Worm (Caenorhabditis elegans) whole organism, L4/young adult: ENCODE measurements around the gene msp-33.

Source experiments
- W03F9.2 ChIP-seq: fragments of 150-350 bp; optimal IDR thresholded peaks from 2 replicates; lab custom pipeline; 2014; ENCODE audit warnings: missing biosample characterization, missing genetic modification characterization
- dao-5 ChIP-seq: sonication (generic microtip); optimal IDR thresholded peaks from 2 replicates; lab custom pipeline; 2016; ENCODE audit warnings: missing genotype, missing genetic modification characterization, moderate library complexity, missing compliant biosample characterization
- him-1 ChIP-seq: sonication (generic microtip); optimal IDR thresholded peaks from 2 replicates; lab custom pipeline; 2016; ENCODE audit warnings: missing genotype, missing genetic modification reagents, missing genetic modification characterization, missing compliant biosample characterization

ce11 chrII:4915572-4915971 lies 23.1 kb upstream of the msp-33 start:
- TF ChIP-seq him-1 (tag; lab: Kevin White, UChicago), result no peak
- TF ChIP-seq dao-5 (tag; lab: Kevin White, UChicago), result no peak
- no peak for TF ChIP-seq W03F9.2 (tag; lab: Kevin White, UChicago)
